Worm (Caenorhabditis elegans): ENCODE measurements around the gene cdf-2.

DNA sequence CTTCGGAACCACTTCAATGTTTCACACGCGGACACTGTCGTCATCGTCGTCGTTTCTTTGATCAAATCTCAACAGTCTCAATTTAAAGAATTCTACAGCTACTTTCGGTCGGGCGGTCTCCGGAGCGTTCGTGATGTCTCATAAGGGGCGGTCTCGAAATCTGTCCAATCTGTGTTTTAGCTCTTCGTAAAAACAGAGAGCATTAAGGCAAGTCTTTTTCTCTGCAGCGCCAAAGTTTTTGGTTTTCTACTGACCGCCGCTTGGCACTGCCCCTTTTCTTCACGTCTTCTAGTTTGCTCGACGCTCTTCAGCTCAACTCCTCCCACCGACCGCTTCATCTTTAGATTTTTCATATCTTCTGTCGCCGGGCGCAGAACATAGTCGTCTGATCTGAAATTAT, 25.8 kb upstream of the cdf-2 start, which contains the start of gene lips-1:
- no peak for TF ChIP-seq him-1 (tag; optimal IDR thresholded peaks at IDR 0.05)
- TF ChIP-seq W03F9.2 (tag; optimal IDR thresholded peaks at IDR 0.05) = no peak
